Fruit fly (Drosophila melanogaster): Measurements from ENCODE around the gene CG5402.

- no peak for TF ChIP-seq CG7928 (GFP tag; optimal IDR thresholded peaks at IDR 0.05)
- TF ChIP-seq CG8478 (optimal IDR thresholded peaks at IDR 0.05): no peak
- no peak for TF ChIP-seq Fer1 (GFP tag; optimal IDR thresholded peaks at IDR 0.05)
Observed at dm6 chr3R:27478375-27478774, 24.4 kb downstream of the CG5402 start, which contains the start of gene Cyp6a18.

All from whole organism, embryonic.